Worm (Caenorhabditis elegans) whole organism, young adult: ENCODE data around the gene ZK131.11.

ENCODE experiments used
- B0019.2 ChIP-seq: fragments of 200-800 bp; sonication (Bioruptor generic); conservative IDR thresholded peaks from 2 replicates; pipeline ENCODE4 v1.3.6; 2022; ENCODE audit warnings: missing genetic modification reagents, missing genetic modification characterization, missing compliant biosample characterization
- B0035.1 ChIP-seq: sonication (generic microtip); optimal IDR thresholded peaks from 2 replicates; lab custom pipeline; 2016; ENCODE audit warnings: missing genetic modification characterization, mild to moderate bottlenecking, missing compliant biosample characterization, missing genotype, missing genetic modification reagents
- B0261.1 ChIP-seq: sonication (generic microtip); optimal IDR thresholded peaks from 2 replicates; lab custom pipeline; 2016; ENCODE audit warnings: mild to moderate bottlenecking, missing genetic modification characterization, moderate library complexity, missing compliant biosample characterization
- fkh-3 ChIP-seq: sonication (generic microtip); optimal IDR thresholded peaks from 2 replicates; lab custom pipeline; 2016; ENCODE audit warnings: mild to moderate bottlenecking, missing genetic modification characterization, missing compliant biosample characterization
- snpc-4 ChIP-seq, 5 experiments: fragments of 150-350 bp in 1 of 5; sonication (generic microtip) in 4 of 5; optimal IDR thresholded peaks; 2 replicates each; lab custom pipeline; 2014 to 2018; ENCODE audit warnings: missing genetic modification characterization in 5 of 5, missing biosample characterization in 3 of 5, antibody characterized with exemption in 2 of 5, mild to moderate bottlenecking in 2 of 5, missing compliant biosample characterization in 2 of 5, missing genotype in 2 of 5, moderate library complexity in 2 of 5, missing genetic modification reagents in 1 of 5
- sptf-2 ChIP-seq: fragments of 200-800 bp; sonication (Bioruptor generic); optimal IDR thresholded peaks from 2 replicates; lab custom pipeline; 2018; ENCODE audit warnings: mild to moderate bottlenecking, missing genetic modification characterization, missing compliant biosample characterization

ce11 chrII:13830255-13830654, 38.2 kb downstream of the ZK131.11 start, which contains the start of gene F08G2.4:
- TF ChIP-seq sptf-2 (GFP tag; lab: Kevin White, UChicago) (no peak), B0019.2 (no peak), snpc-4 (GFP tag; optimal IDR thresholded peaks at IDR 0.05; lab: Kevin White, UChicago) (no peak), snpc-4 (tag; optimal IDR thresholded peaks at IDR 0.05; lab: Kevin White, UChicago) (peak in 2 of 4 experiments; percentile 41 to 69), B0035.1 (no peak), B0261.1 (no peak), fkh-3 (tag; lab: Kevin White, UChicago) (no peak)
